Fruit fly (Drosophila melanogaster): ENCODE measurements around the gene CG32640.

The CG32640 gene

dm6 chrX:13154783-13155182, 23.0 kb upstream of the CG32640 start, which contains the start of the genes CG4318 and CG4332 (continued):
- TF ChIP-seq CG6854 (GFP tag; optimal IDR thresholded peaks at IDR 0.05), result no peak
- TF ChIP-seq dan (GFP tag; IDR thresholded peaks at IDR 0.05), result no peak
- TF ChIP-seq Sin3A (optimal IDR thresholded peaks at IDR 0.05), result peak; percentile 38
- no peak for TF ChIP-seq CG4404 (GFP tag; IDR thresholded peaks at IDR 0.05)
- TF ChIP-seq phol (tag; optimal IDR thresholded peaks at IDR 0.05), result peak; percentile 30
- TF ChIP-seq CG2129 (GFP tag; IDR thresholded peaks at IDR 0.05; ENCODE audit: partially characterized antibody), result peak; percentile 59; the same call in 1 of the 2 replicates
- TF ChIP-seq Med (GFP tag), result peak; percentile 78
- TF ChIP-seq Vsx1 (GFP tag; optimal IDR thresholded peaks at IDR 0.05), result no peak
- no peak for TF ChIP-seq sens (GFP tag)
- no peak for TF ChIP-seq CG11504 (tag; optimal IDR thresholded peaks at IDR 0.05)
- no peak for TF ChIP-seq CG3847 (GFP tag; IDR thresholded peaks at IDR 0.05)
- no peak for TF ChIP-seq CG8478 (optimal IDR thresholded peaks at IDR 0.05)
- TF ChIP-seq Stat92E (GFP tag; optimal IDR thresholded peaks at IDR 0.05), result no peak
- no peak for TF ChIP-seq oc (tag; optimal IDR thresholded peaks at IDR 0.05)
- TF ChIP-seq fru (optimal IDR thresholded peaks at IDR 0.05), result no peak
- no peak for TF ChIP-seq vvl (GFP tag; IDR thresholded peaks at IDR 0.05)
- no peak for TF ChIP-seq D19A (tag; optimal IDR thresholded peaks at IDR 0.05)
- no peak for TF ChIP-seq bigmax (GFP tag; optimal IDR thresholded peaks at IDR 0.05)
- no peak for TF ChIP-seq croc (GFP tag; conservative IDR thresholded peaks at IDR 0.05)
- no peak for TF ChIP-seq Hr51 (GFP tag; optimal IDR thresholded peaks at IDR 0.05)
- no peak for TF ChIP-seq HLH54F (GFP tag; optimal IDR thresholded peaks at IDR 0.05)
- TF ChIP-seq ac (GFP tag; optimal IDR thresholded peaks at IDR 0.05), result no peak
- TF ChIP-seq row (GFP tag; IDR thresholded peaks at IDR 0.05), result peak; percentile 49; the same call in 2 of the 3 replicates
- peak; percentile 38; the same call in 1 of the 2 replicates for TF ChIP-seq Rfx (GFP tag; IDR thresholded peaks at IDR 0.05)
- TF ChIP-seq inv (GFP tag; IDR thresholded peaks at IDR 0.05; ENCODE audit: partially characterized antibody), result peak; percentile 79
- TF ChIP-seq Neu2 (GFP tag; optimal IDR thresholded peaks at IDR 0.05; ENCODE audit: borderline replicate concordance), result no peak
- TF ChIP-seq crp (GFP tag; optimal IDR thresholded peaks at IDR 0.05), result no peak
- TF ChIP-seq hbn (GFP tag; IDR thresholded peaks at IDR 0.05; ENCODE audit: partially characterized antibody), result peak; percentile 82
- TF ChIP-seq hb (GFP tag; IDR thresholded peaks at IDR 0.05; ENCODE audit: partially characterized antibody), result peak; percentile 74
- peak; percentile 87 for TF ChIP-seq Scr (GFP tag; IDR thresholded peaks at IDR 0.05; ENCODE audit: partially characterized antibody)
- TF ChIP-seq Sry-δ (GFP tag; optimal IDR thresholded peaks at IDR 0.05), result peak; percentile 92
- TF ChIP-seq gem (tag; optimal IDR thresholded peaks at IDR 0.05), result no peak
- no peak for TF ChIP-seq Mes4 (GFP tag; optimal IDR thresholded peaks at IDR 0.05)
- peak; percentile 82 for TF ChIP-seq Dref (GFP tag; IDR thresholded peaks at IDR 0.05)
- no peak for TF ChIP-seq Hey (tag; optimal IDR thresholded peaks at IDR 0.05)
- TF ChIP-seq zen2 (GFP tag; IDR thresholded peaks at IDR 0.05; ENCODE audit: partially characterized antibody), result peak; percentile 90
- no peak for TF ChIP-seq bowl (GFP tag; IDR thresholded peaks at IDR 0.05)
- no peak for TF ChIP-seq chn (GFP tag; optimal IDR thresholded peaks at IDR 0.05)
- TF ChIP-seq unc-4 (GFP tag; IDR thresholded peaks at IDR 0.05; ENCODE audit: partially characterized antibody), result peak; percentile 86
- TF ChIP-seq maf-S (GFP tag; optimal IDR thresholded peaks at IDR 0.05), result no peak
- no peak for TF ChIP-seq Camta (GFP tag; optimal IDR thresholded peaks at IDR 0.05)
- no peak for TF ChIP-seq CG10979 (tag; optimal IDR thresholded peaks at IDR 0.05)
- TF ChIP-seq abd-A (tag; optimal IDR thresholded peaks at IDR 0.05), result no peak
- TF ChIP-seq HLH4C (GFP tag; IDR thresholded peaks at IDR 0.05; ENCODE audit: partially characterized antibody), result peak; percentile 81
- peak; percentile 74 for TF ChIP-seq vnd (GFP tag; IDR thresholded peaks at IDR 0.05; ENCODE audit: partially characterized antibody)
- TF ChIP-seq CG4424 (GFP tag; optimal IDR thresholded peaks at IDR 0.05), result no peak
- no peak for TF ChIP-seq CG10209 (GFP tag; optimal IDR thresholded peaks at IDR 0.05)
- no peak for TF ChIP-seq CG2120 (GFP tag; optimal IDR thresholded peaks at IDR 0.05)
- no peak for TF ChIP-seq CHES-1-like (GFP tag; optimal IDR thresholded peaks at IDR 0.05)
- no peak for TF ChIP-seq lab (GFP tag; optimal IDR thresholded peaks at IDR 0.05)
- TF ChIP-seq Max (GFP tag; optimal IDR thresholded peaks at IDR 0.05), result peak; percentile 44

Data from whole organism, embryonic.